Fruit fly (Drosophila melanogaster) whole organism, prepupa: Measurements from ENCODE around the gene RASSF8.

Experiments used
- CG10669 ChIP-seq: fragments of 200-800 bp; sonication (Bioruptor generic); optimal IDR thresholded peaks from 3 replicates; lab custom pipeline; 2018; ENCODE audit warnings: missing biosample characterization, mild to moderate bottlenecking, missing genetic modification characterization, moderate library complexity
- CG11294 ChIP-seq: fragments of 200-800 bp; sonication (Bioruptor generic); IDR thresholded peaks from 2 replicates; pipeline ENCODE4 v1.3.6; 2022; ENCODE audit warnings: missing biosample characterization, missing genetic modification characterization
- CG11762 ChIP-seq: fragments of 200-800 bp; sonication (Bioruptor generic); optimal IDR thresholded peaks from 3 replicates; lab custom pipeline; 2016; ENCODE audit warnings: missing biosample characterization, missing genetic modification characterization; ENCODE audit not compliant: insufficient read depth
- CG1621 ChIP-seq: fragments of 200-800 bp; sonication (Bioruptor generic); optimal IDR thresholded peaks from 3 replicates; lab custom pipeline; 2018; ENCODE audit warnings: missing biosample characterization, mild to moderate bottlenecking, missing genetic modification characterization
- CG16779 ChIP-seq: fragments of 200-800 bp; sonication (Bioruptor generic); optimal IDR thresholded peaks from 3 replicates; lab custom pipeline; 2017; ENCODE audit warnings: missing biosample characterization, mild to moderate bottlenecking, missing genetic modification characterization
- CG3032 ChIP-seq: fragments of 200-800 bp; optimal IDR thresholded peaks from 2 replicates; lab custom pipeline; 2019; ENCODE audit warnings: missing biosample characterization, mild to moderate bottlenecking, missing genetic modification characterization, moderate library complexity
- CG31627 ChIP-seq: fragments of 200-800 bp; sonication (Bioruptor generic); optimal IDR thresholded peaks from 3 replicates; lab custom pipeline; 2016; ENCODE audit warnings: missing biosample characterization, missing genetic modification characterization
- CG32006 ChIP-seq: fragments of 200-800 bp; sonication (Bioruptor generic); optimal IDR thresholded peaks from 3 replicates; lab custom pipeline; 2017; ENCODE audit warnings: missing biosample characterization, mild to moderate bottlenecking, missing genetic modification characterization
- CG34406 ChIP-seq: fragments of 200-800 bp; sonication (Bioruptor generic); optimal IDR thresholded peaks from 3 replicates; lab custom pipeline; 2016; ENCODE audit warnings: missing biosample characterization, missing genetic modification characterization
- CG3919 ChIP-seq: fragments of 200-800 bp; sonication (Bioruptor generic); optimal IDR thresholded peaks from 3 replicates; lab custom pipeline; 2016; ENCODE audit warnings: missing biosample characterization, missing genetic modification characterization
- CG4318 ChIP-seq: fragments of 200-800 bp; sonication (Bioruptor generic); optimal IDR thresholded peaks from 3 replicates; lab custom pipeline; 2017; ENCODE audit warnings: missing biosample characterization, mild to moderate bottlenecking, missing genetic modification characterization
- CG6276 ChIP-seq: fragments of 200-800 bp; sonication (Bioruptor generic); optimal IDR thresholded peaks from 2 replicates; lab custom pipeline; 2017; ENCODE audit warnings: missing biosample characterization, mild to moderate bottlenecking, missing genetic modification characterization
- CG6792 ChIP-seq: fragments of 200-800 bp; sonication (Bioruptor generic); optimal IDR thresholded peaks from 3 replicates; lab custom pipeline; 2016; ENCODE audit warnings: missing biosample characterization, missing genetic modification characterization
- CG6854 ChIP-seq: fragments of 200-800 bp; sonication (Bioruptor generic); optimal IDR thresholded peaks from 2 replicates; lab custom pipeline; 2017; ENCODE audit warnings: missing biosample characterization, mild to moderate bottlenecking, missing genetic modification characterization
- CG7368 ChIP-seq: fragments of 200-800 bp; sonication (Bioruptor generic); optimal IDR thresholded peaks from 3 replicates; lab custom pipeline; 2016; ENCODE audit warnings: missing biosample characterization, missing genetic modification characterization
- CG8119 ChIP-seq: fragments of 200-800 bp; sonication (Bioruptor generic); IDR thresholded peaks from 3 replicates; pipeline ENCODE4 v1.3.6; 2022; ENCODE audit warnings: missing biosample characterization, missing genetic modification characterization
- CG8319 ChIP-seq: fragments of 200-800 bp; sonication (Bioruptor generic); optimal IDR thresholded peaks from 3 replicates; lab custom pipeline; 2016; ENCODE audit warnings: missing biosample characterization, missing genetic modification characterization
- CG8632 ChIP-seq: fragments of 200-800 bp; sonication (Bioruptor generic); optimal IDR thresholded peaks from 3 replicates; lab custom pipeline; 2016; ENCODE audit warnings: missing biosample characterization, missing genetic modification characterization
- CG9139 ChIP-seq: fragments of 200-800 bp; sonication (Bioruptor generic); optimal IDR thresholded peaks from 3 replicates; lab custom pipeline; 2017; ENCODE audit warnings: missing biosample characterization, mild to moderate bottlenecking, missing genetic modification characterization
- Eip75B ChIP-seq: fragments of 200-800 bp; sonication (Bioruptor generic); optimal IDR thresholded peaks from 3 replicates; lab custom pipeline; 2016; ENCODE audit warnings: missing biosample characterization, missing genetic modification characterization
- Eip78C ChIP-seq: fragments of 200-800 bp; sonication (Bioruptor generic); peaks from one replicate; lab custom pipeline; 2016; ENCODE audit warnings: missing biosample characterization, missing genetic modification characterization
- Ets21C ChIP-seq: fragments of 200-800 bp; sonication (Bioruptor generic); optimal IDR thresholded peaks from 3 replicates; lab custom pipeline; 2016; ENCODE audit warnings: missing biosample characterization, missing genetic modification characterization
- Ets96B ChIP-seq: fragments of 200-800 bp; optimal IDR thresholded peaks from 2 replicates; lab custom pipeline; 2019; ENCODE audit warnings: missing biosample characterization, mild to moderate bottlenecking, missing genetic modification characterization, moderate library complexity
- Gug ChIP-seq: fragments of 200-800 bp; sonication (Bioruptor generic); IDR thresholded peaks from 2 replicates; pipeline ENCODE4 v1.3.6; 2022; ENCODE audit warnings: missing biosample characterization, missing genetic modification characterization
- Hr38 ChIP-seq: sonication (Bioruptor generic); optimal IDR thresholded peaks from 2 replicates; lab custom pipeline; 2016; ENCODE audit warnings: missing biosample characterization, missing genetic modification characterization
- Hr39 ChIP-seq: fragments of 200-800 bp; sonication (Bioruptor generic); optimal IDR thresholded peaks from 2 replicates; lab custom pipeline; 2016; ENCODE audit warnings: missing biosample characterization, missing genetic modification characterization
- Hr4 ChIP-seq: fragments of 200-800 bp; sonication (Bioruptor generic); optimal IDR thresholded peaks from 3 replicates; lab custom pipeline; 2016; ENCODE audit warnings: missing biosample characterization, missing genetic modification characterization
- Lpt ChIP-seq: fragments of 200-800 bp; sonication (Bioruptor generic); optimal IDR thresholded peaks from 3 replicates; lab custom pipeline; 2016; ENCODE audit warnings: missing biosample characterization, missing genetic modification characterization
- Met ChIP-seq: fragments of 200-800 bp; sonication (Bioruptor generic); optimal IDR thresholded peaks from 3 replicates; lab custom pipeline; 2016; ENCODE audit warnings: missing biosample characterization, missing genetic modification characterization
- OdsH ChIP-seq: fragments of 200-800 bp; sonication (Bioruptor generic); optimal IDR thresholded peaks from 3 replicates; lab custom pipeline; 2016; ENCODE audit warnings: missing biosample characterization, missing genetic modification characterization
- Smox ChIP-seq: fragments of 200-800 bp; sonication (Bioruptor generic); optimal IDR thresholded peaks from 3 replicates; lab custom pipeline; 2016; ENCODE audit warnings: missing biosample characterization, missing genetic modification characterization
- Sox102F ChIP-seq: fragments of 200-800 bp; sonication (Bioruptor generic); optimal IDR thresholded peaks from 2 replicates; lab custom pipeline; 2016; ENCODE audit warnings: missing biosample characterization, mild to moderate bottlenecking, missing genetic modification characterization
- Sox14 ChIP-seq: fragments of 200-800 bp; sonication (Bioruptor generic); optimal IDR thresholded peaks from 3 replicates; lab custom pipeline; 2016; ENCODE audit warnings: missing biosample characterization, missing genetic modification characterization
- Sox15 ChIP-seq: fragments of 200-800 bp; sonication (Bioruptor generic); optimal IDR thresholded peaks from 3 replicates; lab custom pipeline; 2016; ENCODE audit warnings: missing biosample characterization, missing genetic modification characterization
- achi ChIP-seq: fragments of 200-800 bp; sonication (Bioruptor generic); optimal IDR thresholded peaks from 3 replicates; lab custom pipeline; 2016; ENCODE audit warnings: missing biosample characterization, missing genetic modification characterization
- acj6 ChIP-seq: fragments of 200-800 bp; sonication (Bioruptor generic); optimal IDR thresholded peaks from 3 replicates; lab custom pipeline; 2016; ENCODE audit warnings: missing biosample characterization, missing genetic modification characterization
- dac ChIP-seq: fragments of 200-800 bp; sonication (Bioruptor generic); optimal IDR thresholded peaks from 2 replicates; lab custom pipeline; 2017; ENCODE audit warnings: missing biosample characterization, mild to moderate bottlenecking, missing genetic modification characterization
- dsx ChIP-seq: fragments of 200-800 bp; optimal IDR thresholded peaks from 3 replicates; lab custom pipeline; 2019; ENCODE audit warnings: missing biosample characterization, mild to moderate bottlenecking, missing genetic modification characterization, moderate library complexity; ENCODE audit not compliant: poor library complexity, severe bottlenecking
- eg ChIP-seq: fragments of 200-800 bp; sonication (Bioruptor generic); IDR thresholded peaks from 3 replicates; pipeline ENCODE4 v1.3.6; 2022; ENCODE audit warnings: missing biosample characterization, missing genetic modification characterization
- esn ChIP-seq: fragments of 200-800 bp; sonication (Bioruptor generic); optimal IDR thresholded peaks from 2 replicates; lab custom pipeline; 2016; ENCODE audit warnings: missing biosample characterization, mild to moderate bottlenecking, missing genetic modification characterization, moderate library complexity
- fd59A ChIP-seq: fragments of 200-800 bp; sonication (Bioruptor generic); optimal IDR thresholded peaks from 2 replicates; lab custom pipeline; 2017; ENCODE audit warnings: missing biosample characterization, mild to moderate bottlenecking, missing genetic modification characterization, missing genetic modification reagents
- fd85E ChIP-seq: fragments of 200-800 bp; sonication (Bioruptor generic); optimal IDR thresholded peaks from 3 replicates; lab custom pipeline; 2016; ENCODE audit warnings: missing biosample characterization, missing genetic modification characterization
- fkh ChIP-seq: fragments of 200-800 bp; sonication (Bioruptor generic); optimal IDR thresholded peaks from 3 replicates; lab custom pipeline; 2017; ENCODE audit warnings: missing biosample characterization, mild to moderate bottlenecking, missing genetic modification characterization, moderate library complexity
- net ChIP-seq: fragments of 200-800 bp; sonication (Bioruptor generic); optimal IDR thresholded peaks from 3 replicates; lab custom pipeline; 2016; ENCODE audit warnings: missing biosample characterization, missing genetic modification characterization
- pdm3 ChIP-seq: fragments of 200-800 bp; sonication (Bioruptor generic); optimal IDR thresholded peaks from 3 replicates; lab custom pipeline; 2016; ENCODE audit warnings: missing biosample characterization, missing genetic modification characterization
- salr ChIP-seq, 2 experiments: fragments of 200-800 bp; sonication (Bioruptor generic); optimal IDR thresholded peaks; 3 replicates each; lab custom pipeline; 2016 to 2018; ENCODE audit warnings: missing biosample characterization in 2 of 2, missing genetic modification characterization in 2 of 2, mild to moderate bottlenecking in 1 of 2
- spab ChIP-seq: fragments of 200-800 bp; sonication (Bioruptor generic); optimal IDR thresholded peaks from 2 replicates; lab custom pipeline; 2017; ENCODE audit warnings: missing biosample characterization, mild to moderate bottlenecking, missing genetic modification characterization, missing genetic modification reagents
- ss ChIP-seq, 2 experiments: fragments of 200-800 bp; sonication (Bioruptor generic); optimal IDR thresholded peaks; 2 replicates in 1 of 2; 3 replicates in 1 of 2; lab custom pipeline; 2017 to 2018; ENCODE audit warnings: mild to moderate bottlenecking in 2 of 2, missing biosample characterization in 2 of 2, missing genetic modification characterization in 2 of 2, moderate library complexity in 1 of 2
- topi ChIP-seq: fragments of 200-800 bp; sonication (Bioruptor generic); optimal IDR thresholded peaks from 3 replicates; lab custom pipeline; 2016; ENCODE audit warnings: missing biosample characterization, missing genetic modification characterization
- vri ChIP-seq: fragments of 200-800 bp; sonication (Bioruptor generic); optimal IDR thresholded peaks from 3 replicates; lab custom pipeline; 2016; ENCODE audit warnings: missing biosample characterization, mild to moderate bottlenecking, missing genetic modification characterization

Gene RASSF8

DNA sequence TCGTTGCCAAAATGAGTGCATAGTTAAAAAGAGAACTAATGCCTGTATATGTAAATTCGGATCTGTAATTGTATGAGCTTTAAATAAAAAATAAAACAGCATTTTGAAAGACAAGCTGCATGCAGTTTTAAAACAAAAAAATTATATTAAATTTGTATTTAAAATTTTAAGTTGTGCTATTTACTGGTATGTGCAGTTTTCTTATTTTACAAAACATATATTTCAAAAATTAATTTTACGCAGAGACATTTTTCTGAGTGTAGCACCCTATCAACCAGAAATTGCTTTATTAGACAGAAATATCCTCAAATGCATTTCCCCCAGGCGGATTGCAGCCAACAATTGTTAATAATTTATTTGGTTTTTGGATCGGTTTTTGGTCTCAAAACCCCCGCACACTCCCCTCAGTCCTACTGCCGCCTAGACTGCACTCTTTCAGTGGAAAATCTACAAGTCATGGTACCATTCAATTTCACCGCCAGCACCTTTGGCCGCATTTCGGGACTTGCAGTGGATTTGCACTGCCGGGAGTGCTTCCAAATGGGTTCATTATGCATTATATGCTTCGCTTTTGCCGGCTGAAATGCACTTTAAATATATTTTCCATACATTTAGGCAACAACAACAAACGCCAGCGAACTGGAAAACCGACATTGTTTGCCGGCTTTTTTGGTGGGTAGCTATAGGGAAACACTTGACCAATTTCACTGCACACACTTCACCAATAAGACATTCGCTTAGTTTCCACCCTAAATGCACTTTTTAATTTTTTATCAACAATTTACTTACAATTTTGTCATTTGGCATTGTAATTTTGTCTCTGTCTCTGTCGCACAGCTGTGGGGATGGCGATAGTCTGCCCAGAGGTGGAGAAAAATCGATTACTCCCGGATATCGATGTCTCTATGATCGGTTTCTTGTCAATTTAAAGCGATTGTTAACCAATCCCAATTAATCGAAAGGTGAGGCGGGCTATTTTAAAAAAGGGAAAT is 37.5 kb upstream of the RASSF8 start, which contains the start of gene Npl4:
Gene Npl4, minus strand, starts transcription at position 863 of the 992 bp plus-strand sequence.
- peak; percentile 11 for TF ChIP-seq Eip75B
- TF ChIP-seq CG34406 (GFP tag; lab: Kevin White, UChicago) = peak; percentile 45
- TF ChIP-seq Lpt (GFP tag; lab: Kevin White, UChicago) = peak; percentile 33
- TF ChIP-seq fd85E (GFP tag; lab: Kevin White, UChicago) = no peak
- TF ChIP-seq CG1621 = no peak
- TF ChIP-seq CG8319 (GFP tag; lab: Kevin White, UChicago) = no peak
- peak; percentile 23 for TF ChIP-seq Hr39 (GFP tag; lab: Kevin White, UChicago)
- TF ChIP-seq CG8632 (GFP tag; lab: Kevin White, UChicago) = no peak
- no peak for TF ChIP-seq fkh (GFP tag; lab: Kevin White, UChicago)
- TF ChIP-seq CG11762 (GFP tag; lab: Kevin White, UChicago) = peak; percentile 35
- no peak for TF ChIP-seq Sox15 (GFP tag; lab: Kevin White, UChicago)
- TF ChIP-seq CG10669 (GFP tag; lab: Kevin White, UChicago) = no peak
- TF ChIP-seq acj6 = peak; percentile 39
- peak; percentile 46 for TF ChIP-seq achi
- no peak for TF ChIP-seq pdm3
- TF ChIP-seq dac (GFP tag; lab: Kevin White, UChicago) = no peak
- no peak for TF ChIP-seq CG16779 (tag; lab: Kevin White, UChicago)
- TF ChIP-seq esn (GFP tag; lab: Kevin White, UChicago) = no peak
- TF ChIP-seq CG6854 (GFP tag; lab: Kevin White, UChicago) = no peak
- no peak for TF ChIP-seq CG11294 (GFP tag; lab: Robert Waterston, UW)
- peak; percentile 12 for TF ChIP-seq CG31627 (GFP tag; lab: Kevin White, UChicago)
- TF ChIP-seq net = peak; percentile 39
- peak; percentile 31; the same call in 1 of the 2 replicates for TF ChIP-seq Gug (GFP tag; lab: Robert Waterston, UW)
- TF ChIP-seq Eip78C (GFP tag; lab: Kevin White, UChicago) = peak; percentile 46
- peak; percentile 27 for TF ChIP-seq CG6792
- no peak for TF ChIP-seq CG6276
- no peak for TF ChIP-seq fd59A (GFP tag; lab: Kevin White, UChicago)
- TF ChIP-seq Sox102F = no peak
- peak in 1 of 2 experiments; percentile 49 for TF ChIP-seq salr (GFP tag; optimal IDR thresholded peaks at IDR 0.05; lab: Kevin White, UChicago)
- no peak for TF ChIP-seq Ets96B (tag; lab: Kevin White, UChicago)
- no peak for TF ChIP-seq Hr4
- TF ChIP-seq Smox (GFP tag; lab: Kevin White, UChicago) = no peak
- no peak; the same call in 2 of the 3 replicates for TF ChIP-seq eg
- peak; percentile 43 for TF ChIP-seq Met (GFP tag; lab: Kevin White, UChicago)
- no peak for TF ChIP-seq Hr38 (GFP tag; lab: Kevin White, UChicago)
- peak; percentile 67 for TF ChIP-seq CG8119 (GFP tag; lab: Robert Waterston, UW)
- no peak for TF ChIP-seq CG4318 (GFP tag; lab: Kevin White, UChicago)
- TF ChIP-seq CG3032 (tag; lab: Kevin White, UChicago) = peak; percentile 34
- TF ChIP-seq topi = no peak
- no peak for TF ChIP-seq Ets21C (GFP tag; lab: Kevin White, UChicago)
- TF ChIP-seq spab = no peak
- peak; percentile 8 for TF ChIP-seq Sox14
- peak; percentile 44 for TF ChIP-seq OdsH (GFP tag; lab: Kevin White, UChicago)
- no peak for TF ChIP-seq ss (GFP tag; optimal IDR thresholded peaks at IDR 0.05; lab: Kevin White, UChicago)
- peak; percentile 29 for TF ChIP-seq dsx
- TF ChIP-seq CG7368 (GFP tag; lab: Kevin White, UChicago) = peak; percentile 9
- peak; percentile 52 for TF ChIP-seq CG32006 (GFP tag; lab: Kevin White, UChicago)
- no peak for TF ChIP-seq vri (GFP tag; lab: Kevin White, UChicago)
- no peak for TF ChIP-seq CG3919 (GFP tag; lab: Kevin White, UChicago)
- TF ChIP-seq CG9139 (GFP tag; lab: Kevin White, UChicago) = no peak
